Worm (Caenorhabditis elegans) whole organism, L4 larva: ENCODE measurements around the gene C05A9.2.

Source experiments
- F10B5.3 ChIP-seq: sonication (generic microtip); optimal IDR thresholded peaks from 2 replicates; lab custom pipeline; 2016; ENCODE audit warnings: mild to moderate bottlenecking, missing genetic modification characterization, missing compliant biosample characterization
- Y105C5A.15 ChIP-seq: fragments of 200-800 bp; sonication (Bioruptor generic); IDR thresholded peaks from 2 replicates; pipeline ENCODE4 v1.3.6; 2022; ENCODE audit warnings: missing genetic modification characterization, missing compliant biosample characterization
- egl-27 ChIP-seq: sonication (generic microtip); optimal IDR thresholded peaks from 3 replicates; lab custom pipeline; 2017; ENCODE audit warnings: missing biosample characterization, missing genetic modification reagents, missing genetic modification characterization
- madf-5 ChIP-seq, 2 experiments: fragments of 200-800 bp; sonication (Bioruptor generic); IDR thresholded peaks; 2 replicates each; pipeline ENCODE4 v1.3.6; 2022; ENCODE audit warnings: missing compliant biosample characterization in 2 of 2, missing genetic modification characterization in 2 of 2
- mdl-1 ChIP-seq, 2 experiments: fragments of 150-350 bp in 1 of 2; sonication (generic microtip) in 1 of 2; optimal IDR thresholded peaks; 2 replicates each; lab custom pipeline; 2014 to 2017; ENCODE audit warnings: missing biosample characterization in 2 of 2, missing genetic modification characterization in 2 of 2
- snpc-4 ChIP-seq: fragments of 150-350 bp; optimal IDR thresholded peaks from 2 replicates; lab custom pipeline; 2014; ENCODE audit warnings: missing biosample characterization, missing genetic modification characterization

- no peak for TF ChIP-seq F10B5.3
- no peak for TF ChIP-seq Y105C5A.15 (GFP tag; lab: Robert Waterston, UW)
- no peak for TF ChIP-seq snpc-4 (tag; lab: Kevin White, UChicago)
- no peak for TF ChIP-seq egl-27 (tag; lab: Kevin White, UChicago)
- TF ChIP-seq mdl-1 (tag; optimal IDR thresholded peaks at IDR 0.05; lab: Kevin White, UChicago) = no peak
- no peak for TF ChIP-seq madf-5 (GFP tag; IDR thresholded peaks at IDR 0.05; lab: Robert Waterston, UW)
Observed at ce11 chrX:10820511-10820910, 24.0 kb downstream of the C05A9.2 start, which contains the start of gene F31B12.3.
